Worm (Caenorhabditis elegans): ENCODE measurements around the gene Y73C8C.3.

DNA sequence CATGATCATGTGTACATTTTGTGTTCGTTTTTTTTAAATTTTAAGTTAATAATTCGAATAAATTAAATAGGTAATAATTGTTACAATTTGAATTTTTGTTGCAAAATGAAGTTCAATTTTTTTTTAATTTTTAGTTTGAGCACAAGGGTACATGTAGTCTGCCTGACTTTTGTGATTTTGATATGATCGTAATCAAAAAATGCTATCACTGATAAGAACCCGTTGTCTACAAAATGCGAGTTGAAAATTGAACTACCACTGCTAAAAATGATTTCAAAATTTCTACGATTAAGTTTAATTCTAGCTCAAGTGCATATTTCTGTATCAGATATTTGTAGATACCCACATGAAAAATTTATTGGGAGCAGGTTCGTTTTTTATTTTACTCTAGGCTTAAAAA is 3.1 kb downstream of the Y73C8C.3 start, which contains the start of gene clec-210:
- TF ChIP-seq nhr-76 (tag; optimal IDR thresholded peaks at IDR 0.05) (no peak), ets-5 (GFP tag; IDR thresholded peaks at IDR 0.05) (no peak), snpc-4 (tag; optimal IDR thresholded peaks at IDR 0.05) (no peak), unc-62 (GFP tag; optimal IDR thresholded peaks at IDR 0.05) (no peak), lin-35 (GFP tag; optimal IDR thresholded peaks at IDR 0.05) (no peak), lir-3 (tag; optimal IDR thresholded peaks at IDR 0.05; ENCODE audit: poor library complexity) (no peak), zag-1 (tag; optimal IDR thresholded peaks at IDR 0.05) (no peak), unc-30 (tag; optimal IDR thresholded peaks at IDR 0.05) (no peak), aha-1 (tag; optimal IDR thresholded peaks at IDR 0.05) (no peak)
